Fruit fly (Drosophila melanogaster) whole organism, pupa: ENCODE data around the gene PIG-P.

Experiments
- CG10348 ChIP-seq: fragments of 200-800 bp; sonication (Bioruptor generic); IDR thresholded peaks from 2 replicates; pipeline ENCODE4 v1.3.6; 2022; ENCODE audit warnings: missing biosample characterization, missing genetic modification characterization
- CG12605 ChIP-seq: fragments of 200-800 bp; sonication (Bioruptor generic); IDR thresholded peaks from 2 replicates; pipeline ENCODE4 v1.3.6; 2022; ENCODE audit warnings: missing biosample characterization, missing genetic modification characterization
- CG13204 ChIP-seq: fragments of 200-800 bp; sonication (Bioruptor generic); optimal IDR thresholded peaks from 2 replicates; lab custom pipeline; 2018; ENCODE audit warnings: missing biosample characterization, mild to moderate bottlenecking, missing genetic modification characterization, moderate library complexity
- CG14655 ChIP-seq: fragments of 200-800 bp; sonication (Bioruptor generic); optimal IDR thresholded peaks from 3 replicates; lab custom pipeline; 2017; ENCODE audit warnings: mild to moderate bottlenecking, missing biosample characterization, missing genetic modification reagents, missing genetic modification characterization
- CG15710 ChIP-seq: fragments of 200-800 bp; sonication (Bioruptor generic); optimal IDR thresholded peaks from 2 replicates; lab custom pipeline; 2018; ENCODE audit warnings: missing biosample characterization, mild to moderate bottlenecking, missing genetic modification characterization, moderate library complexity
- CG17806 ChIP-seq: fragments of 200-800 bp; sonication (Bioruptor generic); optimal IDR thresholded peaks from 2 replicates; lab custom pipeline; 2018; ENCODE audit warnings: missing biosample characterization, mild to moderate bottlenecking, missing genetic modification characterization, moderate library complexity
- CG32121 ChIP-seq: fragments of 200-800 bp; sonication (Bioruptor generic); IDR thresholded peaks from 2 replicates; pipeline ENCODE4 v1.3.6; 2022; ENCODE audit warnings: missing biosample characterization, missing genetic modification characterization
- CG34367 ChIP-seq: fragments of 200-800 bp; sonication (Bioruptor generic); optimal IDR thresholded peaks from 2 replicates; lab custom pipeline; 2018; ENCODE audit warnings: missing biosample characterization, mild to moderate bottlenecking, missing genetic modification characterization
- CG4496 ChIP-seq: fragments of 200-800 bp; sonication (Bioruptor generic); IDR thresholded peaks from 3 replicates; pipeline ENCODE4 v1.3.6; 2022; ENCODE audit warnings: missing biosample characterization, missing genetic modification characterization
- CG8159 ChIP-seq: fragments of 200-800 bp; sonication (Bioruptor generic); optimal IDR thresholded peaks from 3 replicates; lab custom pipeline; 2018; ENCODE audit warnings: missing biosample characterization, mild to moderate bottlenecking, missing genetic modification characterization, moderate library complexity
- CG8301 ChIP-seq: fragments of 200-800 bp; sonication (Bioruptor generic); optimal IDR thresholded peaks from 2 replicates; lab custom pipeline; 2018; ENCODE audit warnings: missing biosample characterization, mild to moderate bottlenecking, missing genetic modification characterization
- CG9948 ChIP-seq: fragments of 200-800 bp; sonication (Bioruptor generic); optimal IDR thresholded peaks from 2 replicates; lab custom pipeline; 2018; ENCODE audit warnings: missing biosample characterization, mild to moderate bottlenecking, missing genetic modification characterization, moderate library complexity
- D1 ChIP-seq: fragments of 200-800 bp; sonication (Bioruptor generic); optimal IDR thresholded peaks from 2 replicates; lab custom pipeline; 2018; ENCODE audit warnings: missing biosample characterization, mild to moderate bottlenecking, missing genetic modification characterization, moderate library complexity
- EcR ChIP-seq: fragments of 200-800 bp; sonication (Bioruptor generic); optimal IDR thresholded peaks from 3 replicates; lab custom pipeline; 2019; ENCODE audit warnings: missing biosample characterization, missing genetic modification characterization, mild to moderate bottlenecking, moderate library complexity, missing genetic modification reagents
- Ets98B ChIP-seq: fragments of 200-800 bp; sonication (Bioruptor generic); IDR thresholded peaks from 2 replicates; pipeline ENCODE4 v1.3.6; 2022; ENCODE audit warnings: missing biosample characterization, missing genetic modification characterization
- Pif1A ChIP-seq: fragments of 200-800 bp; sonication (Bioruptor generic); optimal IDR thresholded peaks from 3 replicates; lab custom pipeline; 2016; ENCODE audit warnings: missing biosample characterization, missing genetic modification characterization
- Pif1B ChIP-seq: fragments of 200-800 bp; sonication (Bioruptor generic); optimal IDR thresholded peaks from 3 replicates; lab custom pipeline; 2016; ENCODE audit warnings: missing biosample characterization, missing genetic modification characterization
- Snoo ChIP-seq: fragments of 200-800 bp; sonication (Bioruptor generic); optimal IDR thresholded peaks from 3 replicates; lab custom pipeline; 2017; ENCODE audit warnings: missing biosample characterization, mild to moderate bottlenecking, missing genetic modification characterization, inconsistent platforms
- fd96Ca ChIP-seq: fragments of 200-800 bp; sonication (Bioruptor generic); IDR thresholded peaks from 3 replicates; pipeline ENCODE4 v1.3.6; 2022; ENCODE audit warnings: missing biosample characterization, missing genetic modification characterization
- gl ChIP-seq: fragments of 200-800 bp; sonication (Bioruptor generic); optimal IDR thresholded peaks from 2 replicates; lab custom pipeline; 2018; ENCODE audit warnings: missing biosample characterization, mild to moderate bottlenecking, missing genetic modification characterization
- rn ChIP-seq: fragments of 200-800 bp; sonication (Bioruptor generic); IDR thresholded peaks from 2 replicates; pipeline ENCODE4 v1.3.6; 2022; ENCODE audit warnings: missing biosample characterization, missing genetic modification characterization

PIG-P gene

DNA sequence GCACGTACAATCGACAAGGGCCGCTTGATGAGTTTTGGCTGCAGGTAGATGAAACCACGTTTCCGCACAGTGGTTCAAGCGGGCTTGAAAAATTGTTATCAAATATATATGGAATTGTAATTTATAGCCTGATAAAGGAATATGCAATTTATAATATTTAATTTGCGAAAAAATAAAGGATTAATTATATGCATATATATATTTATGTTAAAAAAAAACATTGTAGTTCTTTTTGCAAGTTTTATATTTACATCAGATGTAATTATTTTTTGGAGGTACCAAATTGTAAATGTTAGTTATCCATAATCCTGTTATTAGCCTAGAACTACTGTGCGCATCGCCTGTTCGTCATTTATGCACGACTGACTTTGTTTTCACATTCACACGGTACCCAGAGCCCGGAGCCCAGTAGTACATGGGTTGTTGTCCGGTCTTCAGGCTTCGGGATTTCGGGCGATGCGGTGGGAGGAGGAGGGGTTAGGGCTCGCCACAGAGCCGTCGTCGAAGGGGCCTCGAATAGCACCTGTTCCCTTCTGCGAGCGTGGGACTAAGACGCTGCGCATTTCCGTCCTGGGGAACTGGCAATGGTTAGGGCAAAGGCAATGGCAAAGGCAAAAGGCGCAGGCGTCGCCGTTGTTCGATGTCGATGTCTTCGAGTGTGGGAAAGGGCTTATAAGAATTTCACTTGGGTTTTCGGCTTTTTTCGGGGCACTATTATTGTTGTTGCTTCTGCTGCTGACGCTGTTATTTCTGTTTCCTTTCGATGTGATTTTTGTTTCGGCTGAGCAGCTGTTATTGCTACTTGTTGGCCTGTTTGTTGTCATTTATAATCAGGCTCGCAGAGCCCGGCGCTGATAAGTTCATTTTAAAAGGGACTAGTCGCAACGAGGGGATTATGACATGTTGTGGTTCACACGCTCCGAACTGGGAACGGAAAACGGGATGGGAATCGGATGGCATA lies 40.0 kb downstream of the PIG-P start:
- peak; percentile 97 for TF ChIP-seq CG15710 (tag; lab: Kevin White, UChicago)
- TF ChIP-seq CG8301 (tag; lab: Kevin White, UChicago) = peak; percentile 79
- TF ChIP-seq rn = no peak
- peak; percentile 73 for TF ChIP-seq gl
- 0 out of 2 replicates have a peak, but pooled peaks have one; percentile 24 for TF ChIP-seq CG32121 (GFP tag; lab: Robert Waterston, UW)
- peak; percentile 92 for TF ChIP-seq CG17806 (tag; lab: Kevin White, UChicago)
- TF ChIP-seq CG34367 (tag; lab: Kevin White, UChicago) = peak; percentile 93
- peak; percentile 10; the same call in 1 of the 3 replicates for TF ChIP-seq fd96Ca (GFP tag; lab: Robert Waterston, UW)
- peak; percentile 74 for TF ChIP-seq CG13204 (GFP tag; lab: Kevin White, UChicago)
- TF ChIP-seq Pif1A (GFP tag; lab: Kevin White, UChicago) = peak; percentile 81
- TF ChIP-seq CG14655 (GFP tag; lab: Kevin White, UChicago) = peak; percentile 89
- TF ChIP-seq CG12605 (GFP tag; lab: Robert Waterston, UW) = no peak
- peak; percentile 83 for TF ChIP-seq EcR (GFP tag; lab: Kevin White, UChicago)
- no peak for TF ChIP-seq Ets98B (GFP tag; lab: Robert Waterston, UW)
- peak; percentile 86 for TF ChIP-seq Pif1B (GFP tag; lab: Kevin White, UChicago)
- TF ChIP-seq CG9948 = peak; percentile 98
- TF ChIP-seq D1 (tag; lab: Kevin White, UChicago) = peak; percentile 96
- peak; percentile 93 for TF ChIP-seq Snoo (tag; lab: Kevin White, UChicago)
- peak; percentile 98 for TF ChIP-seq CG8159 (tag; lab: Kevin White, UChicago)
- no peak for TF ChIP-seq CG10348 (GFP tag; lab: Robert Waterston, UW)
- TF ChIP-seq CG4496 (GFP tag; lab: Robert Waterston, UW) = peak; percentile 24; the same call in 1 of the 3 replicates

dm6 chr3R:26017294-26017770 lies 40.7 kb downstream of the PIG-P start:
- TF ChIP-seq CG8301 (tag; lab: Kevin White, UChicago) = no peak
- peak; percentile 9; the same call in 1 of the 2 replicates for TF ChIP-seq Ets98B (GFP tag; lab: Robert Waterston, UW)
- TF ChIP-seq EcR (GFP tag; lab: Kevin White, UChicago) = peak; percentile 51
- TF ChIP-seq, all 21 proteins: peak for 2

- TF ChIP-seq CG17806 (tag; lab: Kevin White, UChicago) = peak; percentile 16
- TF ChIP-seq CG34367 (tag; lab: Kevin White, UChicago) = no peak
- TF ChIP-seq CG8159 (tag; lab: Kevin White, UChicago) = peak; percentile 50
- TF ChIP-seq CG15710 (tag; lab: Kevin White, UChicago) = peak; percentile 1
- no peak for TF ChIP-seq CG10348 (GFP tag; lab: Robert Waterston, UW)
- peak; percentile 25 for TF ChIP-seq CG9948
- TF ChIP-seq CG4496 (GFP tag; lab: Robert Waterston, UW) = no peak
- peak; percentile 25 for TF ChIP-seq CG14655 (GFP tag; lab: Kevin White, UChicago)
Observed at dm6 chr3R:26014262-26014833, 43.7 kb downstream of the PIG-P start, which contains the start of gene Kaz-m1. Kaz-m1 (plus strand) TSS chr3R:26014721.

dm6 chr3R:26013664-26013948 lies 44.4 kb downstream of the PIG-P start:
- TF ChIP-seq EcR (GFP tag; lab: Kevin White, UChicago) (no peak), CG12605 (GFP tag; lab: Robert Waterston, UW) (no peak), CG32121 (GFP tag; lab: Robert Waterston, UW) (no peak), Pif1A (GFP tag; lab: Kevin White, UChicago) (no peak), D1 (tag; lab: Kevin White, UChicago) (no peak), CG4496 (GFP tag; lab: Robert Waterston, UW) (no peak)

DNA sequence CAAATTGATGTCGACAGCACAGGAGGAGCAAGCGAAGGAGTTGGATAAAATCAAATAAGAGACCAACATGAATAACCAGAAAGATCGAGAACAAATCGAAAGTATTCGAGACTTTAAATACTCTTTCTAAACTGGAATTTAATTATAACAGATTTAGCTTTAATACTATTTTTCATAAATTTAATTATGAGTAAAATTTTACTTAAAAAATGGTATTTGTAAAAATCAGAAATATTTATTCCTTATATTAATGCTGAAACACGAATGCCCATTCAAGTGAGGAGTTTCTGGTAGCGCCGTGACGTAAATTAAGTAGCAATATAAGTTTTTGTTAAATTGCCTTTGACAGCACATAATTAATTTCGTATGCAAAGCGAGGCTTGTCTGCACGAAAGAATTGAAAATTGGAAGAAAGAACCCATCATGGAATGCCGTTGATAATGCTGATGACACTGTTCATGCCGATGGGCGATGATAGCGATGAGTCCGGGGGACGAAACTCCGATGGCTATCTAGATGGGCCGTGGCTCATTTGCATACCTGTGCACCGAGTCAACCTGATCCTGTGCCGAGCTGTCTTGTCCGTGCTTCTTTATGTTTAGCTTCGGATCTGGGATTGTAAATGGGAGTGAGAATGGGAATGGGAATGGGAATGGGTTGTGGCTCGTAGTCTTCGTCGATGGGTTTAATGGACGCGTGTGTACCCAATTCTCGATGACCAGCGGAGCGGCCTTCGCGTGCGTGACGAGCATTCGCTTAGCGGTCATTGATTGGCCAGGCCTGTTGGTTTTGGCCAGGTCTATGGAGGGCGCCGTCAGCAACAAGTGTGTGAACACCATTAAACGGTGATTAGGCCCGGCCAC lies 45.0 kb downstream of the PIG-P start:
- TF ChIP-seq CG4496 (GFP tag; lab: Robert Waterston, UW) (peak; percentile 65; the same call in 1 of the 3 replicates), CG9948 (peak; percentile 68), D1 (tag; lab: Kevin White, UChicago) (peak; percentile 42), CG14655 (GFP tag; lab: Kevin White, UChicago) (peak; percentile 67), CG13204 (GFP tag; lab: Kevin White, UChicago) (peak; percentile 40), CG10348 (GFP tag; lab: Robert Waterston, UW) (no peak), fd96Ca (GFP tag; lab: Robert Waterston, UW) (0 out of 3 replicates have a peak, but pooled peaks have one; percentile 13), CG34367 (tag; lab: Kevin White, UChicago) (peak; percentile 54), Snoo (tag; lab: Kevin White, UChicago) (peak; percentile 37), Ets98B (GFP tag; lab: Robert Waterston, UW) (no peak), EcR (GFP tag; lab: Kevin White, UChicago) (peak; percentile 90), CG8301 (tag; lab: Kevin White, UChicago) (peak; percentile 66), Pif1A (GFP tag; lab: Kevin White, UChicago) (peak; percentile 30), CG32121 (GFP tag; lab: Robert Waterston, UW) (no peak), CG17806 (tag; lab: Kevin White, UChicago) (peak; percentile 76), CG8159 (tag; lab: Kevin White, UChicago) (peak; percentile 73), gl (no peak), Pif1B (GFP tag; lab: Kevin White, UChicago) (peak; percentile 18), rn (no peak), CG15710 (tag; lab: Kevin White, UChicago) (peak; percentile 75), CG12605 (GFP tag; lab: Robert Waterston, UW) (no peak)
